Worm (Caenorhabditis elegans) whole organism, L2 larva: ENCODE results near the gene decr-1.1.
A peak's percentile ranks its signal among the peaks of the same experiment; 100 is the strongest.

Source experiments
- C34F6.9 ChIP-seq: fragments of 150-350 bp; optimal IDR thresholded peaks from 2 replicates; lab custom pipeline; 2014; ENCODE audit warnings: missing biosample characterization, missing genetic modification characterization
- F13H6.1 ChIP-seq: sonication (generic microtip); optimal IDR thresholded peaks from 2 replicates; lab custom pipeline; 2016; ENCODE audit warnings: missing genetic modification characterization, missing compliant biosample characterization
- R02D3.7 ChIP-seq: fragments of 150-350 bp; optimal IDR thresholded peaks from 2 replicates; lab custom pipeline; 2014; ENCODE audit warnings: missing biosample characterization, missing genetic modification characterization
- Y55F3AM.14 ChIP-seq: fragments of 200-800 bp; sonication (Bioruptor generic); optimal IDR thresholded peaks from 2 replicates; lab custom pipeline; 2018; ENCODE audit warnings: mild to moderate bottlenecking, missing genetic modification characterization, missing compliant biosample characterization
- alr-1 ChIP-seq: fragments of 150-350 bp; optimal IDR thresholded peaks from 2 replicates; lab custom pipeline; 2014; ENCODE audit warnings: missing biosample characterization, missing genetic modification characterization
- aly-2 ChIP-seq: fragments of 150-350 bp; optimal IDR thresholded peaks from 2 replicates; lab custom pipeline; 2014; ENCODE audit warnings: missing biosample characterization, missing genetic modification characterization
- ama-1 ChIP-seq: fragments of 150-350 bp; optimal IDR thresholded peaks from 2 replicates; lab custom pipeline; 2018; ENCODE audit warnings: inconsistent platforms
- blmp-1 ChIP-seq: sonication (generic microtip); optimal IDR thresholded peaks from 2 replicates; lab custom pipeline; 2017; ENCODE audit warnings: missing genetic modification characterization, mild to moderate bottlenecking, missing compliant biosample characterization, antibody characterized with exemption, moderate library complexity; ENCODE audit not compliant: insufficient read depth
- ceh-16 ChIP-seq: fragments of 150-350 bp; optimal IDR thresholded peaks from 2 replicates; lab custom pipeline; 2014; ENCODE audit warnings: missing biosample characterization, missing genetic modification characterization
- ceh-82 ChIP-seq: fragments of 150-350 bp; optimal IDR thresholded peaks from 2 replicates; lab custom pipeline; 2014; ENCODE audit warnings: missing biosample characterization, missing genetic modification characterization
- crh-2 ChIP-seq: sonication (generic microtip); optimal IDR thresholded peaks from 2 replicates; lab custom pipeline; 2017; ENCODE audit warnings: missing biosample characterization, missing genetic modification characterization
- dmd-4 ChIP-seq: sonication (generic microtip); optimal IDR thresholded peaks from 2 replicates; lab custom pipeline; 2017; ENCODE audit warnings: missing biosample characterization, missing genetic modification characterization
- egl-27 ChIP-seq: sonication (generic microtip); optimal IDR thresholded peaks from 3 replicates; lab custom pipeline; 2017; ENCODE audit warnings: missing biosample characterization, missing genetic modification reagents, missing genetic modification characterization
- elt-1 ChIP-seq: fragments of 150-350 bp; optimal IDR thresholded peaks from 2 replicates; lab custom pipeline; 2014; ENCODE audit warnings: missing biosample characterization, missing genetic modification characterization
- elt-3 ChIP-seq: sonication (generic microtip); optimal IDR thresholded peaks from 2 replicates; lab custom pipeline; 2017; ENCODE audit warnings: missing biosample characterization, missing genetic modification characterization
- fos-1 ChIP-seq: fragments of 150-350 bp; optimal IDR thresholded peaks from 2 replicates; lab custom pipeline; 2014; ENCODE audit warnings: missing biosample characterization, missing genetic modification characterization
- gmeb-1 ChIP-seq: fragments of 150-350 bp; optimal IDR thresholded peaks from 2 replicates; lab custom pipeline; 2014; ENCODE audit warnings: missing biosample characterization, missing genetic modification characterization
- lin-11 ChIP-seq: fragments of 150-350 bp; sonication (generic microtip); optimal IDR thresholded peaks from 2 replicates; lab custom pipeline; 2014; ENCODE audit warnings: missing biosample characterization, missing genetic modification characterization, inconsistent platforms, mixed read lengths
- lin-13 ChIP-seq: fragments of 150-350 bp; optimal IDR thresholded peaks from 2 replicates; lab custom pipeline; 2014; ENCODE audit warnings: missing biosample characterization, missing genetic modification reagents, missing genetic modification characterization
- lin-39 ChIP-seq: fragments of 150-350 bp; optimal IDR thresholded peaks from 2 replicates; lab custom pipeline; 2014; ENCODE audit warnings: missing biosample characterization, missing genetic modification reagents, missing genetic modification characterization
- lsy-2 ChIP-seq, 2 experiments: fragments of 150-350 bp in 1 of 2; sonication (generic microtip) in 1 of 2; optimal IDR thresholded peaks; 2 replicates each; lab custom pipeline; 2014 to 2017; ENCODE audit warnings: missing biosample characterization in 2 of 2, missing genetic modification characterization in 2 of 2
- mab-5 ChIP-seq: fragments of 150-350 bp; optimal IDR thresholded peaks from 2 replicates; lab custom pipeline; 2014; ENCODE audit warnings: missing biosample characterization, missing genetic modification characterization
- mbf-1 ChIP-seq: sonication (generic microtip); optimal IDR thresholded peaks from 2 replicates; lab custom pipeline; 2017; ENCODE audit warnings: missing biosample characterization, missing genetic modification characterization
- mdl-1 ChIP-seq, 2 experiments: fragments of 150-350 bp in 1 of 2; sonication (generic microtip) in 1 of 2; optimal IDR thresholded peaks; 2 replicates each; lab custom pipeline; 2017; ENCODE audit warnings: missing biosample characterization in 2 of 2, missing genetic modification characterization in 2 of 2
- nhr-10 ChIP-seq: sonication (generic microtip); optimal IDR thresholded peaks from 2 replicates; lab custom pipeline; 2017; ENCODE audit warnings: missing biosample characterization, missing genetic modification characterization
- nhr-11 ChIP-seq: fragments of 150-350 bp; optimal IDR thresholded peaks from 2 replicates; lab custom pipeline; 2014; ENCODE audit warnings: missing biosample characterization, missing genetic modification characterization
- nhr-12 ChIP-seq: fragments of 150-350 bp; optimal IDR thresholded peaks from 2 replicates; lab custom pipeline; 2014; ENCODE audit warnings: missing biosample characterization, missing genetic modification characterization
- nhr-129 ChIP-seq: fragments of 150-350 bp; optimal IDR thresholded peaks from 2 replicates; lab custom pipeline; 2014; ENCODE audit warnings: missing biosample characterization, missing genetic modification characterization
- nhr-21 ChIP-seq: fragments of 150-350 bp; optimal IDR thresholded peaks from 2 replicates; lab custom pipeline; 2014; ENCODE audit warnings: missing biosample characterization, missing genetic modification characterization
- nhr-23 ChIP-seq: fragments of 150-350 bp; optimal IDR thresholded peaks from 2 replicates; lab custom pipeline; 2014; ENCODE audit warnings: missing biosample characterization, missing genetic modification reagents, missing genetic modification characterization
- nhr-25 ChIP-seq: fragments of 150-350 bp; sonication (generic microtip); optimal IDR thresholded peaks from 3 replicates; lab custom pipeline; 2014; ENCODE audit warnings: missing biosample characterization, missing genetic modification characterization
- nhr-6 ChIP-seq: fragments of 150-350 bp; optimal IDR thresholded peaks from 2 replicates; lab custom pipeline; 2014; ENCODE audit warnings: missing biosample characterization, missing genetic modification characterization
- nhr-77 ChIP-seq: fragments of 150-350 bp; optimal IDR thresholded peaks from 2 replicates; lab custom pipeline; 2014; ENCODE audit warnings: missing biosample characterization, missing genetic modification characterization
- sem-4 ChIP-seq: fragments of 150-350 bp; optimal IDR thresholded peaks from 2 replicates; lab custom pipeline; 2014; ENCODE audit warnings: missing biosample characterization, missing genetic modification reagents, missing genetic modification characterization
- skn-1 ChIP-seq: sonication (generic microtip); optimal IDR thresholded peaks from 2 replicates; lab custom pipeline; 2017; ENCODE audit warnings: missing biosample characterization, missing genetic modification characterization
- sma-3 ChIP-seq: sonication (generic microtip); optimal IDR thresholded peaks from 2 replicates; lab custom pipeline; 2016; ENCODE audit warnings: missing genetic modification reagents, missing genetic modification characterization, missing compliant biosample characterization
- sma-9 ChIP-seq, 2 experiments: fragments of 150-350 bp in 1 of 2; sonication (generic microtip) in 1 of 2; optimal IDR thresholded peaks; 2 replicates each; lab custom pipeline; 2014 to 2016; ENCODE audit warnings: missing genetic modification characterization in 2 of 2, mild to moderate bottlenecking in 1 of 2, missing biosample characterization in 1 of 2, missing compliant biosample characterization in 1 of 2, missing genetic modification reagents in 1 of 2, moderate library complexity in 1 of 2
- snpc-4 ChIP-seq: fragments of 150-350 bp; optimal IDR thresholded peaks from 2 replicates; lab custom pipeline; 2014; ENCODE audit warnings: missing biosample characterization, missing genetic modification characterization
- unc-39 ChIP-seq: fragments of 150-350 bp; optimal IDR thresholded peaks from 2 replicates; lab custom pipeline; 2014; ENCODE audit warnings: missing biosample characterization, missing genetic modification characterization
- unc-55 ChIP-seq: fragments of 150-350 bp; sonication (generic microtip); optimal IDR thresholded peaks from 3 replicates; lab custom pipeline; 2014; ENCODE audit warnings: missing biosample characterization, missing genetic modification reagents, missing genetic modification characterization
- zag-1 ChIP-seq: fragments of 150-350 bp; optimal IDR thresholded peaks from 2 replicates; lab custom pipeline; 2014; ENCODE audit warnings: missing biosample characterization, missing genetic modification characterization
- ztf-1 ChIP-seq: fragments of 200-800 bp; sonication (Bioruptor generic); conservative IDR thresholded peaks from 2 replicates; pipeline ENCODE4 v1.3.6; 2022; ENCODE audit warnings: missing genetic modification characterization, missing compliant biosample characterization
- ztf-11 ChIP-seq: sonication (generic microtip); optimal IDR thresholded peaks from 2 replicates; lab custom pipeline; 2017; ENCODE audit warnings: missing biosample characterization, missing genetic modification characterization
- ztf-4 ChIP-seq: fragments of 150-350 bp; optimal IDR thresholded peaks from 2 replicates; lab custom pipeline; 2014; ENCODE audit warnings: missing biosample characterization, missing genetic modification characterization

Gene decr-1.1

ce11 chrV:13787948-13788681 lies 5.9 kb downstream of the decr-1.1 start:
- TF ChIP-seq nhr-129 (tag; lab: Kevin White, UChicago) (peak; percentile 50), F13H6.1 (tag; lab: Kevin White, UChicago) (peak; percentile 19), Y55F3AM.14 (GFP tag; lab: Kevin White, UChicago) (no peak), nhr-21 (tag; lab: Kevin White, UChicago) (peak; percentile 39), sma-3 (GFP tag; lab: Kevin White, UChicago) (no peak), fos-1 (peak; percentile 9), crh-2 (tag; lab: Kevin White, UChicago) (peak; percentile 10), ztf-11 (tag; lab: Kevin White, UChicago) (no peak), snpc-4 (tag; lab: Kevin White, UChicago) (no peak), lin-39 (no peak), nhr-25 (tag; lab: Kevin White, UChicago) (peak; percentile 65), zag-1 (tag; lab: Kevin White, UChicago) (no peak), dmd-4 (no peak), sem-4 (tag; lab: Kevin White, UChicago) (peak; percentile 23), nhr-77 (tag; lab: Kevin White, UChicago) (no peak), unc-55 (GFP tag; lab: Kevin White, UChicago) (no peak), C34F6.9 (tag; lab: Kevin White, UChicago) (no peak), nhr-6 (no peak), blmp-1 (tag; lab: Kevin White, UChicago) (peak; percentile 6), ceh-82 (no peak), R02D3.7 (no peak), egl-27 (no peak), elt-1 (tag; lab: Kevin White, UChicago) (no peak), unc-39 (tag; lab: Kevin White, UChicago) (no peak), skn-1 (tag; lab: Kevin White, UChicago) (no peak), ztf-4 (tag; lab: Kevin White, UChicago) (no peak), nhr-23 (tag; lab: Kevin White, UChicago) (no peak), alr-1 (tag; lab: Kevin White, UChicago) (no peak), ztf-1 (GFP tag; lab: Robert Waterston, UW) (no peak), sma-9 (GFP tag; optimal IDR thresholded peaks at IDR 0.05; lab: Kevin White, UChicago) (peak; percentile 67), sma-9 (tag; optimal IDR thresholded peaks at IDR 0.05; lab: Kevin White, UChicago) (no peak), aly-2 (no peak)

- peak; percentile 92 for TF ChIP-seq C34F6.9 (tag; lab: Kevin White, UChicago)
- TF ChIP-seq R02D3.7: no peak
- no peak for TF ChIP-seq nhr-6
- TF ChIP-seq aly-2: no peak
- TF ChIP-seq nhr-25 (tag; lab: Kevin White, UChicago): peak; percentile 74
- TF ChIP-seq ztf-11 (tag; lab: Kevin White, UChicago): no peak
- TF ChIP-seq crh-2 (tag; lab: Kevin White, UChicago): peak; percentile 87
- TF ChIP-seq lsy-2 (tag; optimal IDR thresholded peaks at IDR 0.05; lab: Kevin White, UChicago): peak; percentile 44 to 87
- TF ChIP-seq ama-1 (lab: Kevin White, UChicago): peak; percentile 67
- TF ChIP-seq lin-39: no peak
- TF ChIP-seq lin-13 (GFP tag; lab: Kevin White, UChicago): peak; percentile 90
- TF ChIP-seq F13H6.1 (tag; lab: Kevin White, UChicago): peak; percentile 93
- TF ChIP-seq nhr-21 (tag; lab: Kevin White, UChicago): peak; percentile 74
- TF ChIP-seq unc-39 (tag; lab: Kevin White, UChicago): no peak
- TF ChIP-seq ceh-16 (tag; lab: Kevin White, UChicago): peak; percentile 23
- TF ChIP-seq Y55F3AM.14 (GFP tag; lab: Kevin White, UChicago): peak; percentile 49
- peak; percentile 72 for TF ChIP-seq zag-1 (tag; lab: Kevin White, UChicago)
- TF ChIP-seq ztf-1 (GFP tag; lab: Robert Waterston, UW): no peak
- TF ChIP-seq nhr-11 (tag; lab: Kevin White, UChicago): no peak
- no peak for TF ChIP-seq mbf-1 (tag; lab: Kevin White, UChicago)
- peak; percentile 71 to 80 for TF ChIP-seq mdl-1 (tag; optimal IDR thresholded peaks at IDR 0.05; lab: Kevin White, UChicago)
- TF ChIP-seq fos-1: peak; percentile 88
- peak; percentile 78 for TF ChIP-seq lin-11
- TF ChIP-seq sma-9 (GFP tag; optimal IDR thresholded peaks at IDR 0.05; lab: Kevin White, UChicago): peak; percentile 88
- no peak for TF ChIP-seq sma-9 (tag; optimal IDR thresholded peaks at IDR 0.05; lab: Kevin White, UChicago)
- no peak for TF ChIP-seq nhr-12 (tag; lab: Kevin White, UChicago)
- TF ChIP-seq mab-5 (tag; lab: Kevin White, UChicago): peak; percentile 70
- TF ChIP-seq ztf-4 (tag; lab: Kevin White, UChicago): peak; percentile 88
- peak; percentile 97 for TF ChIP-seq nhr-129 (tag; lab: Kevin White, UChicago)
- TF ChIP-seq blmp-1 (tag; lab: Kevin White, UChicago): peak; percentile 41
- TF ChIP-seq elt-3: no peak
- TF ChIP-seq ceh-82: no peak
- TF ChIP-seq egl-27: peak; percentile 61
- TF ChIP-seq gmeb-1: peak; percentile 68
- no peak for TF ChIP-seq nhr-10 (tag; lab: Kevin White, UChicago)
- peak; percentile 58 for TF ChIP-seq sma-3 (GFP tag; lab: Kevin White, UChicago)
- peak; percentile 56 for TF ChIP-seq sem-4 (tag; lab: Kevin White, UChicago)
- peak; percentile 70 for TF ChIP-seq alr-1 (tag; lab: Kevin White, UChicago)
- peak; percentile 81 for TF ChIP-seq snpc-4 (tag; lab: Kevin White, UChicago)
- TF ChIP-seq unc-55 (GFP tag; lab: Kevin White, UChicago): peak; percentile 96
- peak; percentile 69 for TF ChIP-seq skn-1 (tag; lab: Kevin White, UChicago)
- TF ChIP-seq, all 48 proteins: peak for 27
These were observed 7.2 kb downstream of the decr-1.1 start for ce11 chrV:13789362-13789761.
